Worm (Caenorhabditis elegans) whole organism, L4 larva: Measurements from ENCODE around the gene cyp-42A1.

Experiments used
- Y48G9A.11 ChIP-seq: fragments of 200-800 bp; sonication (Bioruptor generic); IDR thresholded peaks from 2 replicates; pipeline ENCODE4 v1.3.6; 2022; ENCODE audit warnings: missing genetic modification reagents, missing genetic modification characterization, missing compliant biosample characterization
- Y5F2A.4 ChIP-seq: fragments of 200-800 bp; sonication (Bioruptor generic); optimal IDR thresholded peaks from 2 replicates; lab custom pipeline; 2018; ENCODE audit warnings: mild to moderate bottlenecking, missing genetic modification characterization, missing compliant biosample characterization
- ZK337.2 ChIP-seq: fragments of 200-800 bp; sonication (Bioruptor generic); IDR thresholded peaks from 2 replicates; pipeline ENCODE4 v1.3.6; 2022; ENCODE audit warnings: missing genetic modification reagents, missing genetic modification characterization, missing compliant biosample characterization
- aly-2 ChIP-seq: sonication (generic microtip); optimal IDR thresholded peaks from 2 replicates; lab custom pipeline; 2018; ENCODE audit warnings: missing biosample characterization, missing genetic modification characterization
- ceh-20 ChIP-seq: fragments of 200-800 bp; sonication (Bioruptor generic); IDR thresholded peaks from 2 replicates; pipeline ENCODE4 v1.3.6; 2022; ENCODE audit warnings: missing genetic modification reagents, missing genetic modification characterization, missing compliant biosample characterization
- ceh-28 ChIP-seq: fragments of 150-350 bp; optimal IDR thresholded peaks from 2 replicates; lab custom pipeline; 2014; ENCODE audit warnings: missing biosample characterization, missing genetic modification reagents, missing genetic modification characterization
- ceh-32 ChIP-seq: sonication (generic microtip); optimal IDR thresholded peaks from 2 replicates; lab custom pipeline; 2016; ENCODE audit warnings: mild to moderate bottlenecking, missing genetic modification characterization, missing compliant biosample characterization; ENCODE audit not compliant: poor library complexity
- ces-1 ChIP-seq: fragments of 150-350 bp; sonication (generic microtip); optimal IDR thresholded peaks from 4 replicates; lab custom pipeline; 2014; ENCODE audit warnings: missing biosample characterization, missing genetic modification reagents, missing genetic modification characterization
- daf-16 ChIP-seq, 3 experiments: sonication (generic microtip); optimal IDR thresholded peaks; 2 replicates each; lab custom pipeline; 2016 to 2017; ENCODE audit warnings: missing genetic modification characterization in 3 of 3, missing genetic modification reagents in 3 of 3, mild to moderate bottlenecking in 2 of 3, missing compliant biosample characterization in 2 of 3, missing biosample characterization in 1 of 3, moderate library complexity in 1 of 3
- dmd-6 ChIP-seq: fragments of 200-800 bp; sonication (Bioruptor generic); IDR thresholded peaks from 2 replicates; pipeline ENCODE4 v1.3.6; 2022; ENCODE audit warnings: missing genetic modification reagents, missing genetic modification characterization, missing compliant biosample characterization
- duxl-1 ChIP-seq: sonication (generic microtip); optimal IDR thresholded peaks from 2 replicates; lab custom pipeline; 2016; ENCODE audit warnings: mild to moderate bottlenecking, missing genetic modification characterization, moderate library complexity, missing compliant biosample characterization; ENCODE audit not compliant: poor library complexity
- dve-1 ChIP-seq: sonication (generic microtip); optimal IDR thresholded peaks from 2 replicates; lab custom pipeline; 2017; ENCODE audit warnings: antibody characterized with exemption, mild to moderate bottlenecking, missing genetic modification characterization, missing compliant biosample characterization; ENCODE audit not compliant: insufficient read depth
- egl-27 ChIP-seq: sonication (generic microtip); optimal IDR thresholded peaks from 3 replicates; lab custom pipeline; 2017; ENCODE audit warnings: missing biosample characterization, missing genetic modification reagents, missing genetic modification characterization
- egl-43 ChIP-seq: fragments of 200-800 bp; sonication (Bioruptor generic); IDR thresholded peaks from 2 replicates; pipeline ENCODE4 v1.3.6; 2022; ENCODE audit warnings: missing genetic modification reagents, missing genetic modification characterization, missing compliant biosample characterization
- hif-1 ChIP-seq, 2 experiments: sonication (generic microtip); optimal IDR thresholded peaks; 2 replicates each; lab custom pipeline; 2016 to 2017; ENCODE audit warnings: missing compliant biosample characterization in 2 of 2, missing genetic modification characterization in 2 of 2, missing genetic modification reagents in 2 of 2, missing genotype in 2 of 2, mild to moderate bottlenecking in 1 of 2
- hmg-1.1 ChIP-seq: fragments of 200-800 bp; sonication (Bioruptor generic); IDR thresholded peaks from 2 replicates; pipeline ENCODE4 v1.3.6; 2022; ENCODE audit warnings: missing genetic modification reagents, missing genetic modification characterization, missing compliant biosample characterization
- jun-1 ChIP-seq: fragments of 150-350 bp; optimal IDR thresholded peaks from 2 replicates; lab custom pipeline; 2014; ENCODE audit warnings: missing biosample characterization, missing genetic modification reagents, missing genetic modification characterization
- lin-13 ChIP-seq: fragments of 150-350 bp; optimal IDR thresholded peaks from 2 replicates; lab custom pipeline; 2014; ENCODE audit warnings: missing biosample characterization, missing genetic modification reagents, missing genetic modification characterization
- lin-15B ChIP-seq: fragments of 150-350 bp; sonication (generic microtip); optimal IDR thresholded peaks from 3 replicates; lab custom pipeline; 2014; ENCODE audit warnings: missing biosample characterization, missing genetic modification characterization
- madf-9 ChIP-seq: fragments of 200-800 bp; sonication (Bioruptor generic); conservative IDR thresholded peaks from 2 replicates; pipeline ENCODE4 v1.3.6; 2022; ENCODE audit warnings: missing genetic modification reagents, missing genetic modification characterization, missing compliant biosample characterization
- mep-1 ChIP-seq: fragments of 150-350 bp; sonication (generic microtip); optimal IDR thresholded peaks from 3 replicates; lab custom pipeline; 2014; ENCODE audit warnings: missing biosample characterization, missing genetic modification characterization
- mxl-3 ChIP-seq: fragments of 200-800 bp; sonication (Bioruptor generic); optimal IDR thresholded peaks from 2 replicates; lab custom pipeline; 2018; ENCODE audit warnings: mild to moderate bottlenecking, missing genetic modification characterization, missing compliant biosample characterization
- nhr-10 ChIP-seq: fragments of 150-350 bp; optimal IDR thresholded peaks from 2 replicates; lab custom pipeline; 2014; ENCODE audit warnings: missing biosample characterization, missing genetic modification characterization
- nhr-25 ChIP-seq: sonication (generic microtip); optimal IDR thresholded peaks from 2 replicates; lab custom pipeline; 2017; ENCODE audit warnings: missing genetic modification characterization, mild to moderate bottlenecking, missing compliant biosample characterization, antibody characterized with exemption, moderate library complexity, borderline replicate concordance; ENCODE audit not compliant: insufficient read depth
- nhr-28 ChIP-seq: fragments of 150-350 bp; optimal IDR thresholded peaks from 2 replicates; lab custom pipeline; 2014; ENCODE audit warnings: missing biosample characterization, missing genetic modification characterization
- nhr-42 ChIP-seq: fragments of 200-800 bp; sonication (Bioruptor generic); IDR thresholded peaks from 2 replicates; pipeline ENCODE4 v1.3.6; 2022; ENCODE audit warnings: missing genetic modification characterization, missing compliant biosample characterization
- nhr-6 ChIP-seq: fragments of 150-350 bp; optimal IDR thresholded peaks from 2 replicates; lab custom pipeline; 2014; ENCODE audit warnings: missing biosample characterization, missing genetic modification characterization
- nhr-77 ChIP-seq: fragments of 150-350 bp; optimal IDR thresholded peaks from 2 replicates; lab custom pipeline; 2014; ENCODE audit warnings: missing biosample characterization, missing genetic modification characterization
- pha-4 ChIP-seq, 2 experiments: fragments of 150-350 bp in 1 of 2; fragments of 200-800 bp in 1 of 2; sonication (Bioruptor generic) in 1 of 2; IDR thresholded peaks in 1 of 2; optimal IDR thresholded peaks in 1 of 2; 2 replicates each; pipeline versions ENCODE4 v1.3.6 to Lab custom; 2014 to 2022; ENCODE audit warnings: missing genetic modification characterization in 2 of 2, missing genetic modification reagents in 2 of 2, missing biosample characterization in 1 of 2, missing compliant biosample characterization in 1 of 2
- php-3 ChIP-seq: fragments of 200-800 bp; sonication (Bioruptor generic); IDR thresholded peaks from 2 replicates; pipeline ENCODE4 v1.3.6; 2022; ENCODE audit warnings: missing genetic modification reagents, missing genetic modification characterization, missing compliant biosample characterization
- pqm-1 ChIP-seq: sonication (generic microtip); optimal IDR thresholded peaks from 2 replicates; lab custom pipeline; 2017; ENCODE audit warnings: missing biosample characterization, missing genetic modification characterization
- skn-1 ChIP-seq: fragments of 150-350 bp; optimal IDR thresholded peaks from 2 replicates; lab custom pipeline; 2014; ENCODE audit warnings: missing biosample characterization, missing genetic modification characterization
- tag-97 ChIP-seq: fragments of 200-800 bp; sonication (Bioruptor generic); IDR thresholded peaks from 2 replicates; pipeline ENCODE4 v1.3.6; 2022; ENCODE audit warnings: missing genetic modification characterization, missing compliant biosample characterization
- unc-130 ChIP-seq: sonication (generic microtip); optimal IDR thresholded peaks from 2 replicates; lab custom pipeline; 2016; ENCODE audit warnings: missing genetic modification reagents, missing genetic modification characterization, missing compliant biosample characterization
- unc-62 ChIP-seq, 3 experiments: fragments of 150-350 bp in 1 of 3; sonication (generic microtip); optimal IDR thresholded peaks in 2 of 3; peaks in 1 of 3; 1 replicate in 1 of 3; 2 replicates in 2 of 3; lab custom pipeline; 2014 to 2017; ENCODE audit warnings: missing biosample characterization in 3 of 3, missing genetic modification characterization in 3 of 3, missing genetic modification reagents in 3 of 3, missing genotype in 1 of 3
- vab-7 ChIP-seq: fragments of 200-800 bp; sonication (Bioruptor generic); IDR thresholded peaks from 2 replicates; pipeline ENCODE4 v1.3.6; 2022; ENCODE audit warnings: missing genetic modification reagents, missing genetic modification characterization, missing compliant biosample characterization
- zag-1 ChIP-seq: fragments of 150-350 bp; optimal IDR thresholded peaks from 2 replicates; lab custom pipeline; 2014; ENCODE audit warnings: missing biosample characterization, missing genetic modification characterization
- zfp-2 ChIP-seq: sonication (generic microtip); optimal IDR thresholded peaks from 2 replicates; lab custom pipeline; 2016; ENCODE audit warnings: mild to moderate bottlenecking, missing genetic modification characterization, missing compliant biosample characterization
- zip-11 ChIP-seq: fragments of 200-800 bp; sonication (Bioruptor generic); IDR thresholded peaks from 2 replicates; pipeline ENCODE4 v1.3.6; 2022; ENCODE audit warnings: missing genetic modification characterization, missing compliant biosample characterization
- ztf-7 ChIP-seq: fragments of 150-350 bp; optimal IDR thresholded peaks from 2 replicates; lab custom pipeline; 2014; ENCODE audit warnings: missing biosample characterization, missing genetic modification characterization

The cyp-42A1 gene

DNA sequence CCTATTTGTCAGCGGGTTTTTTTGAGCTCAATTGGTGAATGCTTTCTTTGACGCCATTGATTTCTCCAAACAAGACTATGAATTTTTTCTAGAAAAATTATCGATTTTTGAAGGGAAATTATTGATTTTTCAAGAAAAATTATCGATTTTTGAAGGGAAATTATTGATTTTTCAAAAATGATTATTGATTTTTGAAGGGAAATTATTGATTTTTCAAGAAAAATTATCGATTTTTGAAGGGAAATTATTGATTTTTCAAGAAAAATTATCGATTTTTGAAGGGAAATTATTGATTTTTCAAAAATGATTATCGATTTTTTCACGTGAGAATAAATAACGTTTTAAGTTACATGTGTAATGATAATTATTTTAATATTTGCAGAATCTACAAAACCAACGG, 29.0 kb downstream of the cyp-42A1 start:
- TF ChIP-seq ceh-28 (tag; lab: Kevin White, UChicago), result peak; percentile 94

DNA sequence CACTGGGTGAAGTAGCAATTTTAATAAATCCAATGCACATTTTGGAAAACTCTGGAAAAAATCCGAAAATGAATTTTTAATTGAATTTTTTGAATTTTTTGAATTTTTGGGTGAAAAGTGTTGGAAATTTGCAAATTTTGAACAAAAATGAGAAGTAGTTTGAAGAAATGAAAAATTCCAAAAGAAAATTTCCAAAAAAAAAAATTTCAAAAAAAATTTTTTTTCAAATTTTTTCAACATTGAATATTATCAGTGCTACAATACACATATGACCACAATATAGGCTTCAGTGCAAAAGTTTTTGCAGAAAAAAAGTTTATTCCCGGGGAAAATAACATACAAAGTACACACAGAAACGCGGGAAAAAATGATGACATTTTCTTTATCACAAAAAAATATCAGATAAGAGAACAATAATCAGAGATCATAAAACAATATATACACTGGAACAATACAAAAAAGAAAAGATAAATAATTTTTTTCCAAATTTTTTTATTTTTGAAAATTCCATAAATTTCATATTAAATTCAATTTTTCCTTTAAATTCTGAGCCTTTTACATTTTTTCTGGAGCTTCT, 45.5 kb downstream of the cyp-42A1 start, which contains the start of gene hrg-10:
Gene hrg-10 (minus strand): TSS at position 51 of the 577 bp plus-strand sequence.
- no peak for TF ChIP-seq Y48G9A.11 (GFP tag; lab: Robert Waterston, UW)
- peak; percentile 3 for TF ChIP-seq nhr-77 (tag; lab: Kevin White, UChicago)
- peak; percentile 38 for TF ChIP-seq dve-1 (tag; lab: Kevin White, UChicago)
- TF ChIP-seq daf-16 (GFP tag; optimal IDR thresholded peaks at IDR 0.05; lab: Kevin White, UChicago), result no peak
- peak; percentile 88 for TF ChIP-seq daf-16 (tag; optimal IDR thresholded peaks at IDR 0.05; lab: Kevin White, UChicago)
- peak; percentile 44 for TF ChIP-seq dmd-6 (GFP tag; lab: Robert Waterston, UW)
- peak; percentile 24 for TF ChIP-seq pqm-1 (tag; lab: Kevin White, UChicago)
- peak; percentile 15 for TF ChIP-seq mep-1 (tag; lab: Kevin White, UChicago)
- no peak for TF ChIP-seq nhr-6
- peak; percentile 41 for TF ChIP-seq nhr-28 (tag; lab: Kevin White, UChicago)
- TF ChIP-seq php-3 (GFP tag; lab: Robert Waterston, UW), result no peak
- no peak for TF ChIP-seq ces-1 (GFP tag; lab: Kevin White, UChicago)
- no peak for TF ChIP-seq mxl-3
- TF ChIP-seq, all 104 proteins: peak for 7

DNA sequence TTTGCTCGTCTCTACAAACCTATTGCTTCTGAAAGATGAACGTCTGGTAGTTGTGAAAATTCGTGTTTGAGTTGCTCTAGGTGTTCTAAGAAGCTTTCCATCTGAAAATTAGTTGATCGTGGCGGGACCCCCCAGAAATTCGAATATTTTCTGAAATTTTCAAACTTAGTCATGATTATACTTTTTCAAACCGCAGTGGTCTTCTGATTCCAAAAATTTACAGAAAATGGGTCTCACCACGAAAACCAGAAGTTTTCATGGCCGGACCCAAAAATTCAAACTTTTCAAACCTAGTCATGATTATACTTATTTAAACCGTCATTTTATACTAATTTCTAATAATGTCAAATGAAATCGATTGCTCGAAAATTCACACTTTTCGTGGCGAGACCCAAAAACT, 48.2 kb downstream of the cyp-42A1 start, which contains the start of gene ztf-20:
Gene ztf-20 (minus strand): TSS at position 101 of the 400 bp plus-strand sequence.
- TF ChIP-seq vab-7 (GFP tag; lab: Robert Waterston, UW) (no peak), tag-97 (GFP tag; lab: Robert Waterston, UW) (no peak), ceh-20 (GFP tag; lab: Robert Waterston, UW) (no peak), ztf-7 (no peak)

DNA sequence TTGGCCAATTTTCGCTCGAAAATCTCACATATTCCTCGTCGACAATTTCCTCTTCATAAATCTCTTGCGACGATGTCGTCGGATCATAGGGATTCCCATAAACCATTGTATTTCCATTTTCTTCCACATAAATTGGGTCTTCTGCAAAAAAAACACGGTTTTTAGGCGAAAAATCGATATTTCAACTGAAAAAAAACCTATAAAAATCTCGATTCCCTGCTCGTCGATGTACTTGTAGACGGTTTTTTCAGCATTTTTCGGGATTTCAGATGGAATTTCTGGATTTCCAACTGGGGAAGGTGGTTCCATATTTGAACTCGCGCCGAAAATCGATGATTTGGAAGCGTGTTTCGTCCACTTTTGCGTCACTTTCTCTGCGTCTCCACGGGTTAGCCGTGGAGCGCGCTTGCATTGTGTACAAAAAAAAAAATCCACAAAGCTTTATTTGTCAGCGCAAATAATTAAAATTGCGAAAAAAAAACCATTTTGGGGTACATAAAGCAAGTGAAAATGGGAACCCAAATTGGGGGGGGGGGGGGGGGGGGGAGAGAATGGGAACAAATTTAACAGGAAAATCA, 55.7 kb downstream of the cyp-42A1 start, which contains the start of gene Y39B6A.43:
Gene Y39B6A.43 (minus strand): TSS at position 351 of the 578 bp plus-strand sequence.
- TF ChIP-seq Y5F2A.4 (GFP tag; lab: Kevin White, UChicago) (peak; percentile 80), lin-13 (GFP tag; lab: Kevin White, UChicago) (peak; percentile 99), zfp-2 (tag; lab: Kevin White, UChicago) (peak; percentile 81), pha-4 (GFP tag; IDR thresholded peaks at IDR 0.05; lab: Robert Waterston, UW) (peak; percentile 97), pha-4 (tag; optimal IDR thresholded peaks at IDR 0.05; lab: Kevin White, UChicago) (peak; percentile 94), madf-9 (GFP tag; lab: Robert Waterston, UW) (peak; percentile 93), zip-11 (GFP tag; lab: Robert Waterston, UW) (no peak), egl-43 (GFP tag; lab: Robert Waterston, UW) (peak; percentile 93), nhr-10 (no peak), dve-1 (tag; lab: Kevin White, UChicago) (peak; percentile 99), duxl-1 (peak; percentile 96), zag-1 (tag; lab: Kevin White, UChicago) (peak; percentile 60), ZK337.2 (GFP tag; lab: Robert Waterston, UW) (peak; percentile 84), php-3 (GFP tag; lab: Robert Waterston, UW) (peak; percentile 81), nhr-25 (tag; lab: Kevin White, UChicago) (peak; percentile 96), hmg-1.1 (peak; percentile 97), jun-1 (tag; lab: Kevin White, UChicago) (peak; percentile 92), skn-1 (tag; lab: Kevin White, UChicago) (peak; percentile 80), nhr-77 (tag; lab: Kevin White, UChicago) (peak; percentile 98), dmd-6 (GFP tag; lab: Robert Waterston, UW) (peak; percentile 98), lin-15B (peak; percentile 94), aly-2 (tag; lab: Kevin White, UChicago) (peak; percentile 43), hif-1 (tag; optimal IDR thresholded peaks at IDR 0.05; lab: Kevin White, UChicago) (peak; percentile 53 to 91), ceh-32 (tag; lab: Kevin White, UChicago) (peak; percentile 31), mep-1 (tag; lab: Kevin White, UChicago) (peak; percentile 98), unc-62 (GFP tag; optimal IDR thresholded peaks at IDR 0.05 in 1 of 2; lab: Kevin White, UChicago) (peak in 1 of 2 experiments; percentile 99), unc-62 (tag; optimal IDR thresholded peaks at IDR 0.05; lab: Kevin White, UChicago) (no peak), unc-130 (GFP tag; lab: Kevin White, UChicago) (peak; percentile 93), ztf-7 (peak; percentile 73), nhr-42 (GFP tag; lab: Robert Waterston, UW) (peak; percentile 96), Y48G9A.11 (GFP tag; lab: Robert Waterston, UW) (peak; percentile 94), egl-27 (no peak)
